Worm (Caenorhabditis elegans): Measurements from ENCODE around the gene K10B2.4.

ce11 chrII:6386467-6386866 is 25.7 kb upstream of the K10B2.4 start, which contains the start of gene F58F12.4:
- TF ChIP-seq flt-1 (GFP tag; IDR thresholded peaks at IDR 0.05) (no peak), ztf-29 (GFP tag; IDR thresholded peaks at IDR 0.05) (no peak), tab-1 (GFP tag; IDR thresholded peaks at IDR 0.05) (no peak), klf-2 (GFP tag; conservative IDR thresholded peaks at IDR 0.05) (no peak)

Measured in whole organism, midembryonic.